Fruit fly (Drosophila melanogaster): Measurements from ENCODE around the gene ATPsyndelta.

- TF ChIP-seq Hr38 (GFP tag; optimal IDR thresholded peaks at IDR 0.05) (no peak), topi (GFP tag; optimal IDR thresholded peaks at IDR 0.05) (no peak), CG6163 (GFP tag; IDR thresholded peaks at IDR 0.05) (no peak), CG16779 (tag; optimal IDR thresholded peaks at IDR 0.05) (no peak), fd59A (GFP tag; optimal IDR thresholded peaks at IDR 0.05) (no peak), CG6808 (GFP tag; optimal IDR thresholded peaks at IDR 0.05) (no peak), Hr4 (GFP tag; optimal IDR thresholded peaks at IDR 0.05) (no peak), CG31627 (GFP tag; optimal IDR thresholded peaks at IDR 0.05) (no peak), CG8319 (GFP tag; optimal IDR thresholded peaks at IDR 0.05) (no peak), CG15336 (GFP tag; IDR thresholded peaks at IDR 0.05) (no peak), fd85E (GFP tag; optimal IDR thresholded peaks at IDR 0.05) (no peak), CG32006 (GFP tag; optimal IDR thresholded peaks at IDR 0.05) (no peak)
Measured at dm6 chrX:10252745-10253144, 40.0 kb downstream of the ATPsyndelta start.
